Worm (Caenorhabditis elegans) whole organism, mixed stage, embryonic: ENCODE measurements around the gene F01G10.4.

Experiments
- M03D4.4 ChIP-seq: sonication (generic microtip); optimal IDR thresholded peaks from 2 replicates; lab custom pipeline; 2017; ENCODE audit warnings: mild to moderate bottlenecking, missing genetic modification characterization, missing compliant biosample characterization
- elt-1 ChIP-seq: sonication (generic microtip); optimal IDR thresholded peaks from 2 replicates; lab custom pipeline; 2017; ENCODE audit warnings: missing genetic modification characterization, mild to moderate bottlenecking, missing compliant biosample characterization, antibody characterized with exemption, moderate library complexity, borderline replicate concordance; ENCODE audit not compliant: insufficient read depth
- nhr-28 ChIP-seq: fragments of 150-350 bp; optimal IDR thresholded peaks from 2 replicates; lab custom pipeline; 2014; ENCODE audit warnings: missing biosample characterization, missing genetic modification characterization
- snpc-4 ChIP-seq: fragments of 150-350 bp; optimal IDR thresholded peaks from 2 replicates; lab custom pipeline; 2014; ENCODE audit warnings: missing biosample characterization, missing genetic modification characterization
- unc-62 ChIP-seq: fragments of 150-350 bp; optimal IDR thresholded peaks from 2 replicates; lab custom pipeline; 2014; ENCODE audit warnings: missing biosample characterization, missing genetic modification reagents, missing genetic modification characterization

DNA sequence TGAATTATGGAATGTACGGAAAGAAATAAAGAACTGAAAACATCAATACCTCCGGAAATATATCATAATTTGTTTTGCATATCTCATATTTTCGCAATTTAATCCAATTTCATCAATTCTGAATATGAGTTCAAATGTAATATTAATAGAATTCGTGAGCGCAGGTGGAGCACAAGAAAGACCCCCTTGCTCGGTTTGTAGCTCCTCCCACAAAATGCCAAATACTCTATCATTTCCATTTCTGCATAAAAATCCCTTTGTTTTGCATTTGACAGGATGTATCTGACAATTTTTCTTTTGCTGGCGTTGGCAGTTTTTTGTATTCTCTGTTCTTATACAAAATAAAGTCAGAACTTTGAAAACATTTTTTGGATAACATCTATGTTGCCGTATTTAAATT lies 42.7 kb upstream of the F01G10.4 start:
- TF ChIP-seq elt-1 (tag; lab: Kevin White, UChicago) (no peak), nhr-28 (tag; lab: Kevin White, UChicago) (no peak), unc-62 (GFP tag; lab: Kevin White, UChicago) (no peak), M03D4.4 (no peak), snpc-4 (no peak)
